Fruit fly (Drosophila melanogaster) whole organism, wandering third instar larva: ENCODE data around the gene CG32299.

ENCODE experiments used
- CG32264 ChIP-seq: fragments of 200-800 bp; sonication (Bioruptor generic); optimal IDR thresholded peaks from 2 replicates; lab custom pipeline; 2016; ENCODE audit warnings: missing biosample characterization, missing genetic modification characterization
- Dfd ChIP-seq: fragments of >200 bp; optimal IDR thresholded peaks from 2 replicates; lab custom pipeline; 2017; ENCODE audit warnings: missing biosample characterization, missing genetic modification characterization
- Dif ChIP-seq: fragments of 200-275, 200-300 bp; sonication (Bioruptor generic); optimal IDR thresholded peaks from 2 replicates; lab custom pipeline; 2018; ENCODE audit warnings: missing biosample characterization, missing genetic modification characterization; ENCODE audit not compliant: partially characterized antibody
- Rel ChIP-seq, 2 experiments: fragments of 200-800 bp; sonication (Bioruptor generic) in 1 of 2; optimal IDR thresholded peaks; 2 replicates in 1 of 2; 3 replicates in 1 of 2; lab custom pipeline; 2016 to 2019; ENCODE audit warnings: mild to moderate bottlenecking in 2 of 2, missing biosample characterization in 2 of 2, missing genetic modification characterization in 2 of 2, moderate library complexity in 1 of 2
- Vsx2 ChIP-seq: fragments of 200-300, 225-300 bp; sonication (Bioruptor generic); optimal IDR thresholded peaks from 2 replicates; lab custom pipeline; 2018; ENCODE audit warnings: missing biosample characterization, missing genetic modification characterization; ENCODE audit not compliant: partially characterized antibody
- fru ChIP-seq: fragments of 200-800 bp; sonication (Bioruptor generic); optimal IDR thresholded peaks from 3 replicates; lab custom pipeline; 2016; ENCODE audit warnings: missing biosample characterization, mild to moderate bottlenecking, missing genetic modification characterization
- h ChIP-seq: fragments of 200-800 bp; sonication (Bioruptor generic); optimal IDR thresholded peaks from 3 replicates; lab custom pipeline; 2016; ENCODE audit warnings: missing biosample characterization, mild to moderate bottlenecking, missing genetic modification characterization
- lola ChIP-seq: fragments of >200 bp; optimal IDR thresholded peaks from 2 replicates; lab custom pipeline; 2017; ENCODE audit warnings: missing biosample characterization, missing genetic modification characterization
- pan ChIP-seq: fragments of >200 bp; optimal IDR thresholded peaks from 2 replicates; lab custom pipeline; 2017
- psq ChIP-seq: fragments of 200-800 bp; sonication (Bioruptor generic); optimal IDR thresholded peaks from 3 replicates; lab custom pipeline; 2017; ENCODE audit warnings: missing biosample characterization, mild to moderate bottlenecking, missing genetic modification characterization, moderate library complexity
- usp ChIP-seq: fragments of >200 bp; optimal IDR thresholded peaks from 2 replicates; lab custom pipeline; 2017; ENCODE audit warnings: missing biosample characterization, missing genetic modification characterization

dm6 chr3L:2392745-2393435 is 2.1 kb upstream of the CG32299 start:
- no peak for TF ChIP-seq Dif
- no peak for TF ChIP-seq lola (GFP tag; lab: Kevin White, UChicago)
- no peak for TF ChIP-seq psq (GFP tag; lab: Kevin White, UChicago)
- no peak for TF ChIP-seq h (GFP tag; lab: Kevin White, UChicago)
- no peak for TF ChIP-seq Rel (GFP tag; optimal IDR thresholded peaks at IDR 0.05; lab: Kevin White, UChicago)
- TF ChIP-seq Rel (tag; optimal IDR thresholded peaks at IDR 0.05; lab: Kevin White, UChicago): no peak
- no peak for TF ChIP-seq usp (GFP tag; lab: Kevin White, UChicago)
- TF ChIP-seq CG32264: no peak
- TF ChIP-seq Dfd (GFP tag; lab: Kevin White, UChicago): no peak
- no peak for TF ChIP-seq pan (lab: Kevin White, UChicago)
- no peak for TF ChIP-seq fru
- no peak for TF ChIP-seq Vsx2 (GFP tag; lab: Kevin White, UChicago)
